Worm (Caenorhabditis elegans) whole organism, L1 larva: ENCODE measurements around the gene nhr-129.
A peak's percentile ranks its signal among the peaks of the same experiment; 100 is the strongest.

Experiments
- C16A3.4 ChIP-seq: fragments of 150-350 bp; optimal IDR thresholded peaks from 2 replicates; lab custom pipeline; 2014; ENCODE audit warnings: missing biosample characterization, missing genetic modification characterization
- C34B4.2 ChIP-seq: sonication (generic microtip); optimal IDR thresholded peaks from 2 replicates; lab custom pipeline; 2017; ENCODE audit warnings: mild to moderate bottlenecking, missing genetic modification characterization, missing compliant biosample characterization
- aha-1 ChIP-seq: fragments of 150-350 bp; optimal IDR thresholded peaks from 2 replicates; lab custom pipeline; 2014; ENCODE audit warnings: missing biosample characterization, missing genetic modification characterization
- alr-1 ChIP-seq: fragments of 200-800 bp; sonication (Bioruptor generic); optimal IDR thresholded peaks from 2 replicates; lab custom pipeline; 2018; ENCODE audit warnings: borderline replicate concordance, mild to moderate bottlenecking, missing genetic modification characterization, missing compliant biosample characterization
- blmp-1 ChIP-seq: fragments of 150-350 bp; optimal IDR thresholded peaks from 2 replicates; lab custom pipeline; 2014; ENCODE audit warnings: missing biosample characterization, missing genetic modification characterization
- ceh-82 ChIP-seq, 3 experiments: fragments of 150-350 bp in 1 of 3; sonication (generic microtip) in 2 of 3; optimal IDR thresholded peaks; 2 replicates each; lab custom pipeline; 2014 to 2017; ENCODE audit warnings: missing biosample characterization in 3 of 3, missing genetic modification characterization in 3 of 3
- ceh-88 ChIP-seq: fragments of 200-800 bp; sonication (Bioruptor generic); IDR thresholded peaks from 2 replicates; pipeline ENCODE4 v1.3.6; 2022; ENCODE audit warnings: missing genetic modification characterization, missing compliant biosample characterization
- ces-1 ChIP-seq: fragments of 150-350 bp; optimal IDR thresholded peaks from 2 replicates; lab custom pipeline; 2014; ENCODE audit warnings: missing biosample characterization, missing genetic modification reagents, missing genetic modification characterization
- dsc-1 ChIP-seq: sonication (generic microtip); optimal IDR thresholded peaks from 2 replicates; lab custom pipeline; 2016; ENCODE audit warnings: mild to moderate bottlenecking, missing genetic modification characterization, missing compliant biosample characterization
- efl-1 ChIP-seq, 4 experiments: fragments of 150-350 bp; optimal IDR thresholded peaks in 3 of 4; peaks in 1 of 4; 1 replicate in 1 of 4; 2 replicates in 3 of 4; lab custom pipeline; 2014; ENCODE audit warnings: missing biosample characterization in 2 of 4, missing genetic modification characterization in 2 of 4, missing genetic modification reagents in 2 of 4
- efl-3 ChIP-seq: fragments of 200-800 bp; sonication (Bioruptor generic); optimal IDR thresholded peaks from 2 replicates; lab custom pipeline; 2018; ENCODE audit warnings: mild to moderate bottlenecking, missing genetic modification characterization, missing compliant biosample characterization
- egl-27 ChIP-seq, 2 experiments: fragments of 150-350 bp in 1 of 2; sonication (generic microtip); optimal IDR thresholded peaks; 3 replicates each; lab custom pipeline; 2017 to 2018; ENCODE audit warnings: missing biosample characterization in 2 of 2, missing genetic modification characterization in 2 of 2, missing genetic modification reagents in 2 of 2
- elt-2 ChIP-seq: sonication (generic microtip); optimal IDR thresholded peaks from 2 replicates; lab custom pipeline; 2016; ENCODE audit warnings: missing genetic modification characterization, mild to moderate bottlenecking, inconsistent platforms, missing compliant biosample characterization, missing genetic modification reagents
- ets-5 ChIP-seq: fragments of 200-800 bp; sonication (Bioruptor generic); IDR thresholded peaks from 2 replicates; pipeline ENCODE4 v1.3.6; 2022; ENCODE audit warnings: missing genetic modification characterization, missing compliant biosample characterization
- fkh-10 ChIP-seq: sonication (generic microtip); optimal IDR thresholded peaks from 2 replicates; lab custom pipeline; 2017; ENCODE audit warnings: missing biosample characterization, missing genetic modification reagents, missing genetic modification characterization
- fkh-8 ChIP-seq: sonication (generic microtip); optimal IDR thresholded peaks from 2 replicates; lab custom pipeline; 2016; ENCODE audit warnings: mild to moderate bottlenecking, missing genetic modification characterization, missing compliant biosample characterization
- grh-1 ChIP-seq: fragments of 200-800 bp; sonication (Bioruptor generic); IDR thresholded peaks from 2 replicates; pipeline ENCODE4 v1.3.6; 2022; ENCODE audit warnings: missing genetic modification reagents, missing genetic modification characterization, missing compliant biosample characterization
- hlh-4 ChIP-seq: sonication (generic microtip); optimal IDR thresholded peaks from 2 replicates; lab custom pipeline; 2016; ENCODE audit warnings: mild to moderate bottlenecking, missing genetic modification characterization, missing compliant biosample characterization
- irx-1 ChIP-seq: sonication (generic microtip); optimal IDR thresholded peaks from 2 replicates; lab custom pipeline; 2016; ENCODE audit warnings: missing genetic modification characterization, missing compliant biosample characterization
- lin-13 ChIP-seq: fragments of 150-350 bp; optimal IDR thresholded peaks from 2 replicates; lab custom pipeline; 2014; ENCODE audit warnings: missing biosample characterization, missing genetic modification reagents, missing genetic modification characterization
- lin-14 ChIP-seq: fragments of 200-800 bp; sonication (Bioruptor generic); optimal IDR thresholded peaks from 2 replicates; lab custom pipeline; 2018; ENCODE audit warnings: mild to moderate bottlenecking, missing genetic modification characterization, moderate library complexity, missing compliant biosample characterization
- lin-15B ChIP-seq: fragments of 150-350 bp; sonication (generic microtip); optimal IDR thresholded peaks from 3 replicates; lab custom pipeline; 2014; ENCODE audit warnings: missing biosample characterization, missing genetic modification characterization
- lin-35 ChIP-seq, 2 experiments: fragments of 150-350 bp; optimal IDR thresholded peaks; 2 replicates each; lab custom pipeline; 2014; ENCODE audit warnings: missing biosample characterization in 2 of 2, missing genetic modification characterization in 2 of 2, missing genetic modification reagents in 2 of 2
- lin-39 ChIP-seq: fragments of 150-350 bp; optimal IDR thresholded peaks from 2 replicates; lab custom pipeline; 2014; ENCODE audit warnings: missing biosample characterization, missing genetic modification reagents, missing genetic modification characterization
- mef-2 ChIP-seq: fragments of 150-350 bp; optimal IDR thresholded peaks from 2 replicates; lab custom pipeline; 2014; ENCODE audit warnings: missing biosample characterization, missing genetic modification characterization
- mep-1 ChIP-seq: fragments of 150-350 bp; optimal IDR thresholded peaks from 2 replicates; lab custom pipeline; 2014; ENCODE audit warnings: missing biosample characterization, missing genetic modification characterization
- nhr-12 ChIP-seq: sonication (generic microtip); optimal IDR thresholded peaks from 2 replicates; lab custom pipeline; 2017; ENCODE audit warnings: missing biosample characterization, missing genetic modification characterization
- nhr-20 ChIP-seq: sonication (generic microtip); optimal IDR thresholded peaks from 2 replicates; lab custom pipeline; 2016; ENCODE audit warnings: mild to moderate bottlenecking, missing genetic modification characterization, missing compliant biosample characterization
- nhr-47 ChIP-seq: sonication (generic microtip); optimal IDR thresholded peaks from 2 replicates; lab custom pipeline; 2016; ENCODE audit warnings: mild to moderate bottlenecking, missing genetic modification characterization, moderate library complexity, missing compliant biosample characterization
- nhr-71 ChIP-seq: sonication (generic microtip); optimal IDR thresholded peaks from 2 replicates; lab custom pipeline; 2016; ENCODE audit warnings: mild to moderate bottlenecking, missing genetic modification characterization, moderate library complexity, missing compliant biosample characterization
- nhr-76 ChIP-seq: sonication (generic microtip); optimal IDR thresholded peaks from 2 replicates; lab custom pipeline; 2017; ENCODE audit warnings: missing biosample characterization, missing genetic modification characterization
- nhr-84 ChIP-seq: sonication (generic microtip); optimal IDR thresholded peaks from 2 replicates; lab custom pipeline; 2017; ENCODE audit warnings: missing biosample characterization, missing genetic modification characterization
- nhr-85 ChIP-seq: sonication (generic microtip); peaks from one replicate; lab custom pipeline; 2016; ENCODE audit warnings: missing genetic modification characterization, inconsistent platforms, missing compliant biosample characterization
- pag-3 ChIP-seq: sonication (generic microtip); optimal IDR thresholded peaks from 2 replicates; lab custom pipeline; 2017; ENCODE audit warnings: missing genetic modification characterization, mild to moderate bottlenecking, missing compliant biosample characterization, antibody characterized with exemption, borderline replicate concordance; ENCODE audit not compliant: insufficient read depth
- pqm-1 ChIP-seq: sonication (generic microtip); optimal IDR thresholded peaks from 3 replicates; lab custom pipeline; 2017; ENCODE audit warnings: missing biosample characterization, missing genetic modification characterization
- rnt-1 ChIP-seq: sonication (generic microtip); optimal IDR thresholded peaks from 2 replicates; lab custom pipeline; 2016; ENCODE audit warnings: mild to moderate bottlenecking, missing genetic modification characterization, moderate library complexity, missing compliant biosample characterization
- skn-1 ChIP-seq: fragments of 150-350 bp; optimal IDR thresholded peaks from 2 replicates; lab custom pipeline; 2014; ENCODE audit warnings: missing biosample characterization, missing genetic modification characterization
- sox-4 ChIP-seq: sonication (generic microtip); optimal IDR thresholded peaks from 2 replicates; lab custom pipeline; 2016; ENCODE audit warnings: missing genetic modification characterization, missing compliant biosample characterization
- tlp-1 ChIP-seq: fragments of 150-350 bp; optimal IDR thresholded peaks from 2 replicates; lab custom pipeline; 2014; ENCODE audit warnings: missing biosample characterization, missing genetic modification characterization
- unc-130 ChIP-seq: fragments of 150-350 bp; optimal IDR thresholded peaks from 2 replicates; lab custom pipeline; 2017; ENCODE audit warnings: missing biosample characterization, missing genetic modification characterization, inconsistent platforms
- unc-30 ChIP-seq: sonication (generic microtip); optimal IDR thresholded peaks from 2 replicates; lab custom pipeline; 2017; ENCODE audit warnings: missing biosample characterization, missing genetic modification characterization
- unc-62 ChIP-seq: fragments of 150-350 bp; optimal IDR thresholded peaks from 2 replicates; lab custom pipeline; 2014; ENCODE audit warnings: missing biosample characterization, missing genetic modification reagents, missing genetic modification characterization
- unc-86 ChIP-seq: sonication (generic microtip); optimal IDR thresholded peaks from 2 replicates; lab custom pipeline; 2016; ENCODE audit warnings: missing genetic modification characterization, missing compliant biosample characterization
- unc-98 ChIP-seq: fragments of 200-800 bp; sonication (Bioruptor generic); IDR thresholded peaks from 2 replicates; pipeline ENCODE4 v1.3.6; 2022; ENCODE audit warnings: missing genetic modification characterization, missing compliant biosample characterization
- vab-15 ChIP-seq: sonication (generic microtip); optimal IDR thresholded peaks from 2 replicates; lab custom pipeline; 2017; ENCODE audit warnings: missing genotype, mild to moderate bottlenecking, missing genetic modification characterization, missing compliant biosample characterization
- xbp-1 ChIP-seq: sonication (generic microtip); optimal IDR thresholded peaks from 2 replicates; lab custom pipeline; 2016; ENCODE audit warnings: missing genetic modification characterization, missing compliant biosample characterization
- ztf-4 ChIP-seq: fragments of 150-350 bp; optimal IDR thresholded peaks from 2 replicates; lab custom pipeline; 2014; ENCODE audit warnings: missing biosample characterization, missing genetic modification characterization

Gene nhr-129

DNA sequence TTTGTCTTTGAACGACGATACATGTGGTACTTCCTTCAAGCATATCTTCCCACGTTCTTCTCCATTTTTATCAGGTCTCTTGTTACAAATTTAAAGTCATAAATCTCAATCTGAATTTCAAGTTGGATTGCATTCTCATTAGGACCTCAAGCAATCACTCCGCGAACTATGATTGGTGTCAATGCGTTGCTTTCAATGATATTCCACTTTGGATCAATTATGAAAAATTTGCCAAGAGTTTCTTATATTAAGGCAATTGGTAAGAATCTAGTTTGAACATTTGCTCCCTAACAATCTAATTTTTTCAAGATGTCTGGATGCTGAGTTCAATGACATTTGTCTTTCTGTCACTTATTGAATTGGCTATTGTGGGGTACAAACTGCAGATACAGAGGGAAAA lies 11.4 kb upstream of the nhr-129 start:
- TF ChIP-seq ceh-82 (tag; optimal IDR thresholded peaks at IDR 0.05; lab: Kevin White, UChicago) (no peak), dsc-1 (tag; lab: Kevin White, UChicago) (peak; percentile 76)

DNA sequence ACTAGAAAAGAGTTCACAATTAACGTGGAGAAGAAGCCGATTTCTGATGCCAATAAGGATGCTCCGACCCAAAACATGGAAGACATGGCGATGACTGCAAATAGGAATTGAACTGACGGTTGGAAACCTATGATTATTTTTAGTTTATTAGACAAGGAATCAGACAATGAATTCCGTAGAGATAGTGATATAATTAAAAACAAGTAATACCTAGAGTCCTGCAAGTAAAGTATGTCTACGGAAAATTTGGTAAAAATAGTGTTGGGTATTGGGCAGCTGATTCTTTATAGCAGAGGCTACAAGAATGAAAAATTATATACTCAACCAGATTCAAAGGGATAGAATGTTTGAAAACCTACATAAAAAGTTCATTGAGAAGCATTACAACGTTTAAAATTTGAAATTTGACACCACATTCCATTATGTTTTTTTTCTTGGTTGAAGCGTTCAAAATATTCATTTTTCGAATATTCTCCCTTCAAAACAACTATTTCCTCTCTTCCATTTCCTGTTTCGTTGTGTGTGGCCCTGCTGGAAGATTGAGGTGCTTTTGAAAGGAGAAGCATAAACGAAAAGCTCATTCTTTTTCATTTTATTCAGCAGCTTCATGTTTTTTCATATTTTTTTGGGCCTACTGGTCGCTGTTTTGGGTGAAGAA lies 8.9 kb upstream of the nhr-129 start, which contains the start of the genes str-4 and lgc-48:
TSS of gene str-4 (minus strand) at position 101 of the 658 bp plus-strand sequence.
TSS of gene lgc-48 (plus strand) at position 608 of the 658 bp plus-strand sequence.
- TF ChIP-seq ces-1 (GFP tag; lab: Kevin White, UChicago) (no peak), efl-1 (optimal IDR thresholded peaks at IDR 0.05; lab: Kevin White, UChicago) (no peak), efl-1 (GFP tag; optimal IDR thresholded peaks at IDR 0.05 in 1 of 2; lab: Kevin White, UChicago) (no peak), ets-5 (GFP tag; lab: Robert Waterston, UW) (no peak), vab-15 (tag; lab: Kevin White, UChicago) (no peak), unc-130 (tag; lab: Kevin White, UChicago) (no peak), hlh-4 (tag; lab: Kevin White, UChicago) (no peak), nhr-85 (tag; lab: Kevin White, UChicago) (no peak), nhr-12 (no peak), fkh-10 (GFP tag; lab: Kevin White, UChicago) (no peak), unc-98 (no peak), mef-2 (no peak), nhr-76 (tag; lab: Kevin White, UChicago) (no peak), lin-39 (tag; lab: Kevin White, UChicago) (no peak), efl-3 (no peak), fkh-8 (tag; lab: Kevin White, UChicago) (no peak), pag-3 (tag; lab: Kevin White, UChicago) (no peak), unc-86 (no peak)

DNA sequence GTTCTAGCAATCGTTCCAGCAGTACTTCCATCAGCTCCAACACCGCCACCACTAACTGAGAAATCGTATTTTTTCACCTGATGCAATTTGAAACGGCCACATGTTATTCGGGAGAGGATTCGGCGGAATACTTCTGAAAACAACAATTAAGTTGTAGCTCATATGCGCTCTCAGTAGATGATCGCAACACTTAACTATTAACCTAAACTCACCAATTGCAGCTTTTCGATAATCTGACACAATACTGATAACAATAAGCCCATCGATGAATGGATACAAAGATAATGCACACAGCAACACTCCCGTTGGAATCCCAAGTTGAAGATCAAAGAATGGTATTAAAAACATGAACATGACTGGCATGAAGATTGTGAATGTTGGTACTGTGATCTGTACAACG lies 7.2 kb upstream of the nhr-129 start:
- TF ChIP-seq nhr-84 (tag; lab: Kevin White, UChicago) (no peak), nhr-20 (tag; lab: Kevin White, UChicago) (no peak), ztf-4 (tag; lab: Kevin White, UChicago) (no peak), nhr-47 (tag; lab: Kevin White, UChicago) (no peak), grh-1 (GFP tag; lab: Robert Waterston, UW) (no peak), aha-1 (tag; lab: Kevin White, UChicago) (no peak), efl-3 (no peak), egl-27 (tag; optimal IDR thresholded peaks at IDR 0.05; lab: Kevin White, UChicago) (no peak), elt-2 (tag; lab: Kevin White, UChicago) (no peak), rnt-1 (no peak), C34B4.2 (tag; lab: Kevin White, UChicago) (no peak), irx-1 (no peak), pqm-1 (tag; lab: Kevin White, UChicago) (no peak), mep-1 (tag; lab: Kevin White, UChicago) (no peak)

DNA sequence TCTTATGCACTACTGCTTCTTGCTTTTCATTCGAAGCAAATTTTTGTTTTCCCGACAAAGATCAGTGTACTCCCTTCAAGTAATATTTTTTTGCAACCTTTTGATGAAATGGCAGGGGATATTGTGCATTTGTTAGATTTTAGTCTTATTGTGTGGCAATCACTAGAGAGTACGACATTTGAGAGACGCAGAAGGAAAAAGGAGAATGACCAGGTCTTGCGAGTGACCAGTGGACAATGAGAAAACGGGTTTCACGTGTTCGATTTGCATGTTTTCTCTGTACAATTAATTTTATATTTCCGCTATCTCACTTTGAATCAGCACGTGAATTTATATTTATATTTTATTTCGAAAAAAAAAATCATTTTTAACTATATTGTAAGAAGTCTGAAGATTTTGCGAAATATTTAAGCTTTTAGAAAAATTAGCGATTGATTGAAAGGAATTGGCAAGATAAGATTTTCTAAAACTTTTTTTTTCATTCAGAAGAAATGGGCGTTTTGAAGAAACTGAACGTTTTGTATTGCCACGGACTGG lies 5.1 kb upstream of the nhr-129 start, which contains the start of gene C50B6.9:
TSS of gene C50B6.9 (plus strand) at position 487 of the 537 bp plus-strand sequence.
- TF ChIP-seq unc-30 (no peak), sox-4 (tag; lab: Kevin White, UChicago) (no peak), alr-1 (no peak), lin-13 (no peak), C16A3.4 (tag; lab: Kevin White, UChicago) (no peak), lin-14 (GFP tag; lab: Kevin White, UChicago) (no peak), blmp-1 (peak; percentile 21), skn-1 (no peak), nhr-12 (no peak), lin-15B (tag; lab: Kevin White, UChicago) (no peak), lin-35 (GFP tag; optimal IDR thresholded peaks at IDR 0.05; lab: Kevin White, UChicago) (no peak), tlp-1 (no peak), nhr-71 (tag; lab: Kevin White, UChicago) (no peak), unc-62 (GFP tag; lab: Kevin White, UChicago) (no peak), ceh-88 (GFP tag; lab: Robert Waterston, UW) (no peak), mep-1 (tag; lab: Kevin White, UChicago) (peak; percentile 26), nhr-47 (tag; lab: Kevin White, UChicago) (no peak), xbp-1 (tag; lab: Kevin White, UChicago) (no peak)
